Worm (Caenorhabditis elegans): ENCODE measurements around the gene mes-6.

ce11 chrIV:8514546-8514945, 3.5 kb downstream of the mes-6 start:
- TF ChIP-seq lin-39 (tag; optimal IDR thresholded peaks at IDR 0.05) (no peak), nfya-1 (tag; optimal IDR thresholded peaks at IDR 0.05; ENCODE audit: insufficient read depth) (no peak), tbx-2 (tag; optimal IDR thresholded peaks at IDR 0.05) (no peak)

Data from whole organism, L3 larva.